Worm (Caenorhabditis elegans): ENCODE measurements around the gene suex-2.

The suex-2 gene

ce11 chrIV:8973249-8973958 lies 5.3 kb downstream of the suex-2 start, which contains the start of gene C53B4.3 (continued):
- peak; percentile 36 for TF ChIP-seq snpc-3.4 (tag; optimal IDR thresholded peaks at IDR 0.05)
- peak; percentile 82 for TF ChIP-seq ceh-27 (GFP tag; optimal IDR thresholded peaks at IDR 0.05)
- TF ChIP-seq mxl-1 (tag; optimal IDR thresholded peaks at IDR 0.05) = no peak
- peak; percentile 24; the same call in 1 of the 2 replicates for TF ChIP-seq ceh-91 (GFP tag; IDR thresholded peaks at IDR 0.05)
- TF ChIP-seq him-1 (tag; optimal IDR thresholded peaks at IDR 0.05) = peak; percentile 37
- no peak for TF ChIP-seq B0261.1 (tag; optimal IDR thresholded peaks at IDR 0.05)
- TF ChIP-seq ztf-6 (GFP tag; IDR thresholded peaks at IDR 0.05) = no peak

- TF ChIP-seq nhr-80 (tag; optimal IDR thresholded peaks at IDR 0.05) = peak; percentile 62
- no peak for TF ChIP-seq somi-1 (GFP tag; optimal IDR thresholded peaks at IDR 0.05)
- peak in 1 of 2 experiments; percentile 24 for TF ChIP-seq let-607 (tag; optimal IDR thresholded peaks at IDR 0.05)
These were observed 6.6 kb downstream of the suex-2 start for ce11 chrIV:8974543-8975330.

- no peak for TF ChIP-seq ccch-3 (GFP tag; optimal IDR thresholded peaks at IDR 0.05)
- TF ChIP-seq hsf-1 (GFP tag; IDR thresholded peaks at IDR 0.05) = no peak
- no peak for TF ChIP-seq lag-1 (GFP tag; IDR thresholded peaks at IDR 0.05)
- no peak for TF ChIP-seq T07F8.4 (tag; optimal IDR thresholded peaks at IDR 0.05)
- TF ChIP-seq attf-6 (GFP tag; IDR thresholded peaks at IDR 0.05) = no peak
- TF ChIP-seq snpc-1.1 (tag; optimal IDR thresholded peaks at IDR 0.05; ENCODE audit: insufficient read depth) = no peak
- TF ChIP-seq atf-7 (tag; optimal IDR thresholded peaks at IDR 0.05) = no peak
- no peak for TF ChIP-seq ceh-79 (tag; optimal IDR thresholded peaks at IDR 0.05)
- no peak for TF ChIP-seq efl-1 (GFP tag; optimal IDR thresholded peaks at IDR 0.05)
- no peak for TF ChIP-seq let-607 (tag; optimal IDR thresholded peaks at IDR 0.05)
- TF ChIP-seq sptf-2 (GFP tag; optimal IDR thresholded peaks at IDR 0.05) = no peak
- TF ChIP-seq F57A8.1 (GFP tag; optimal IDR thresholded peaks at IDR 0.05) = no peak
- TF ChIP-seq die-1 (tag; optimal IDR thresholded peaks at IDR 0.05) = no peak
These were observed 7.2 kb downstream of the suex-2 start, which contains the start of gene pdzd-8 for ce11 chrIV:8975331-8975625. Gene pdzd-8, plus strand, starts transcription at chrIV:8975526.

ce11 chrIV:8978047-8978446 lies 10.0 kb downstream of the suex-2 start:
- no peak for TF ChIP-seq F49E8.2 (tag; optimal IDR thresholded peaks at IDR 0.05; ENCODE audit: insufficient read depth)

ce11 chrIV:8979062-8979612 lies 11.0 kb downstream of the suex-2 start:
- TF ChIP-seq ZK185.1 (tag; optimal IDR thresholded peaks at IDR 0.05; ENCODE audit: poor library complexity, severe bottlenecking) (no peak), egrh-3 (GFP tag; IDR thresholded peaks at IDR 0.05) (peak; percentile 68; the same call in 1 of the 2 replicates), pha-4 (tag; optimal IDR thresholded peaks at IDR 0.05) (no peak), let-607 (tag; optimal IDR thresholded peaks at IDR 0.05) (no peak), ekl-4 (GFP tag; IDR thresholded peaks at IDR 0.05) (0 out of 2 replicates have a peak, but pooled peaks have one; percentile 8), madf-8 (GFP tag; conservative IDR thresholded peaks at IDR 0.05) (no peak), F49E8.2 (tag; optimal IDR thresholded peaks at IDR 0.05; ENCODE audit: insufficient read depth) (no peak), dox-1 (GFP tag; IDR thresholded peaks at IDR 0.05) (0 out of 2 replicates have a peak, but pooled peaks have one; percentile 16), B0019.2 (GFP tag; conservative IDR thresholded peaks at IDR 0.05) (no peak), nfyb-1 (GFP tag; IDR thresholded peaks at IDR 0.05) (no peak), Y67H2A.10 (GFP tag; conservative IDR thresholded peaks at IDR 0.05) (no peak), rcor-1 (GFP tag; IDR thresholded peaks at IDR 0.05) (no peak), rpc-1 (optimal IDR thresholded peaks at IDR 0.05) (no peak), rpc-1 (tag; optimal IDR thresholded peaks at IDR 0.05) (no peak), F37B4.10 (GFP tag; IDR thresholded peaks at IDR 0.05) (no peak), F52B5.7 (tag; optimal IDR thresholded peaks at IDR 0.05) (peak; percentile 9), hmg-20 (GFP tag; IDR thresholded peaks at IDR 0.05) (no peak), aptf-2 (GFP tag; conservative IDR thresholded peaks at IDR 0.05) (no peak), B0261.1 (tag; optimal IDR thresholded peaks at IDR 0.05) (no peak), snpc-1.1 (tag; optimal IDR thresholded peaks at IDR 0.05; ENCODE audit: insufficient read depth) (no peak), snpc-3.4 (tag; optimal IDR thresholded peaks at IDR 0.05) (no peak)
